Fruit fly (Drosophila melanogaster): Measurements from ENCODE around the gene Trpgamma.
A peak's percentile ranks its signal among the peaks of the same experiment; 100 is the strongest.

The Trpgamma gene

dm6 chr2L:16718446-16719173 is 42.1 kb upstream of the Trpgamma start:
- TF ChIP-seq pad (GFP tag; optimal IDR thresholded peaks at IDR 0.05) = no peak
- TF ChIP-seq cnc (optimal IDR thresholded peaks at IDR 0.05) = no peak
- TF ChIP-seq ovo (GFP tag; optimal IDR thresholded peaks at IDR 0.05) = no peak
- TF ChIP-seq tj (GFP tag; optimal IDR thresholded peaks at IDR 0.05) = no peak
- no peak for TF ChIP-seq CG14711 (tag; optimal IDR thresholded peaks at IDR 0.05)
- no peak for TF ChIP-seq CG1620 (GFP tag; optimal IDR thresholded peaks at IDR 0.05)
- TF ChIP-seq cic (GFP tag; optimal IDR thresholded peaks at IDR 0.05) = no peak

dm6 chr2L:16716771-16717170 is 40.3 kb upstream of the Trpgamma start:
- TF ChIP-seq CG14711 (tag; optimal IDR thresholded peaks at IDR 0.05) = peak; percentile 32
- no peak for TF ChIP-seq Crg-1 (GFP tag; optimal IDR thresholded peaks at IDR 0.05)
- TF ChIP-seq pad (GFP tag; optimal IDR thresholded peaks at IDR 0.05) = peak; percentile 9

DNA sequence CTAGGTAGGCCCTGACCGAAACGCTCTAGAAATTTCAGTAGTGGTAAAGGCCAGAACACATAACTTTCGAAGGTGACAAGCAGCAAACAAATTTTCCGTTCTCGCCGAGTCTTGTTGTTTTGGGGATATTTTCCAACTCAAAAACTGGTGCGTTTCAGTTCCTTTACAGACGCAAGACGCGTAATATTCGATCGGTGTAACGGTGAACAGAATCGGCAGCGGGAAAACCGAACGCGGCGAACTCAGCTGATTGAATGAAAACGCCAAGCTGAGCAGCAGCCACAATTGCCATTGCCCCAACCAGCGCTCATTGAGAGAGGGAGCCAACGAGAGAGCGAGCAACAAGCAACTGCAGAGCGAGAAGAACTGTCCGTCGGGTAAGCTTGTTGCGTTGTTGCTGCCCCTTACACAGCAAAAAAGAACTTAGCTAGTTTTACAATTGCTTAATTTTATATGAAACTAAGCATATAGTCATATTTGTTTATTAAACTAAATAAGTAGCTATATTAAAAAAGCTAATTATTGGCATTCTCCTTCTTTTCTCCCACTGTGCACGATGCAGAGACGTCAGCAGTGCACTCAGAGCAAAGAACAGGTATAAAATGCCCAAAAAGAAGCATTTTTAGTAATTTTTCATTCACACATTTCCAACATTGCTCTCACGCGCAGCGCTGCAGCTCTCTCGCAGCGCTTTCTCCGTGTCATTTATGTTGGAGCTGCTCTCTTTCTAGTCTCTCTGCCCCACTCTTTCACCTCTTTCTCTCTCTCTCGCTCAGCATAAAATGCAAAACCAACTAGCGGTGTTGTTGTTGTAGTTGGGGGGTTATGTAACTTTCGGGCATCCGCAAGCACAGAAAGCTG is 39.6 kb upstream of the Trpgamma start, which contains the start of the genes Cyt-c-d and CG31808:
TSS of gene Cyt-c-d (plus strand) at position 51 of the 861 bp plus-strand sequence.
TSS of gene CG31808 (minus strand) at position 355 of the 861 bp plus-strand sequence.
- TF ChIP-seq ovo (GFP tag; optimal IDR thresholded peaks at IDR 0.05) = no peak
- TF ChIP-seq CG11617 (GFP tag; optimal IDR thresholded peaks at IDR 0.05) = peak; percentile 83
- peak; percentile 70 for TF ChIP-seq Hr96 (GFP tag; optimal IDR thresholded peaks at IDR 0.05)
- peak; percentile 85 for TF ChIP-seq CG14711 (tag; optimal IDR thresholded peaks at IDR 0.05)
- peak; percentile 85 for TF ChIP-seq CG7045 (GFP tag; optimal IDR thresholded peaks at IDR 0.05)
- TF ChIP-seq Crg-1 (GFP tag; optimal IDR thresholded peaks at IDR 0.05) = peak; percentile 49
- peak; percentile 69 for TF ChIP-seq CG12768 (GFP tag; optimal IDR thresholded peaks at IDR 0.05)
- peak; percentile 83 for TF ChIP-seq tj (GFP tag; optimal IDR thresholded peaks at IDR 0.05)
- TF ChIP-seq pad (GFP tag; optimal IDR thresholded peaks at IDR 0.05) = peak; percentile 53
- TF ChIP-seq cic (GFP tag; optimal IDR thresholded peaks at IDR 0.05) = peak; percentile 68
- TF ChIP-seq toe (GFP tag; optimal IDR thresholded peaks at IDR 0.05) = peak; percentile 72
- peak; percentile 43 for TF ChIP-seq Mnt (GFP tag; optimal IDR thresholded peaks at IDR 0.05)
- peak; percentile 71 for TF ChIP-seq CG5204 (GFP tag; optimal IDR thresholded peaks at IDR 0.05)
- peak; percentile 34 for TF ChIP-seq CG1620 (GFP tag; optimal IDR thresholded peaks at IDR 0.05)
- no peak for TF ChIP-seq kay (GFP tag; ENCODE audit: borderline replicate concordance)
- peak; percentile 88 for TF ChIP-seq CG33017 (tag; optimal IDR thresholded peaks at IDR 0.05)
- TF ChIP-seq CG7101 (tag; optimal IDR thresholded peaks at IDR 0.05) = peak; percentile 89
- peak; percentile 49 for TF ChIP-seq Clk (GFP tag; optimal IDR thresholded peaks at IDR 0.05)
- no peak for TF ChIP-seq cnc (optimal IDR thresholded peaks at IDR 0.05)
- peak; percentile 88 for TF ChIP-seq bab1 (GFP tag; optimal IDR thresholded peaks at IDR 0.05)

DNA sequence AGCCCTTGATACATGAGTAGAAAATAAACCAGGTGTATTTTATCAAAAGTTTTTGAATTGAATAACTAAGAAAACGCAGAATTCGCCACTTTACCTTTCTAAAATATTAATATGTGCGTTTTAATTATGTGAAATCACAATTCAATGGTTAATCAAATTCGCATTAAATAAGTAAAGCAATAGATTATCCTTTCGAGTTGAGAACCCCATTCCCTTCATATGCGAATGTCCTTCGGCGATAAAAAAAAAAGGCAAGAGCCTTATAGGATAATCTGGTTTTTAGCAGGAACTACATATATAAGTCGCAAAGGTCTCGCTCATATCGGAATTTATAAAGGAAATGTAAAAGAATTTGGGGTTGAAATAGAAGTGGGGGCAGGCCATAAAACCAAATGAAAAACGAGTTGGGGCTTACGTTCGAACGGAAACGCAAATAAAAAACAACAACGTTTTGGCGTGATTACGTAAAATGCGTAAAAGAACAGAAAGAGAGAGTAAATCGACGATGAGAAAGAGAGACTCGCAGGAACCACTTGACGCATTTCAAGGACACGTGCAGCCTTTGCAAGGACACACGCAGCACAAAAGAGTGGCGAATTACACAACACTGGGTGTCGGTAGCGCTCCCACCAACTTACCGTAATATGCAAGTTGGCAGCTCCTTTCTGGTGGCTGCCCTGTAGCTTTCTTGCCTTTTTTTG is 38.8 kb upstream of the Trpgamma start:
- TF ChIP-seq Hr96 (GFP tag; optimal IDR thresholded peaks at IDR 0.05) = no peak
- peak; percentile 58 for TF ChIP-seq kay (GFP tag; ENCODE audit: borderline replicate concordance)

DNA sequence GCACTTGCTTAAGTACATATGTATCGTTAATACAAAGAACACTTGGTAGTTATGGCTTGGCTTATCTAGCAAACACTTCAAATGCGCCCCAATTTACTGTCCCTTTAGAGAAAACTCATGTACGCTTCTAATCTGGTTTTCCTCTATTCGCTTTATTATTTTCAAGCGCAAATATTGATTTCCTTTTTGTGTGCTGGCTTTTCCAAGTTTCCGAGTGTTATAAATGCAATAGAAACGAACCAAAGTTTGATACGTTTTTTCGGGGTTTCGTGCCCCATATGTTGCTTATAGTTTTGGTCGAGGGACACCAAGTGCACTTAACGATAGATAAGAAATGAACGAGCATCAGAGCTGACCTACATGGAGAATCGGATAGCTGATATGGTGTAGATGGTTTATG is 37.4 kb upstream of the Trpgamma start:
- TF ChIP-seq Hr96 (GFP tag; optimal IDR thresholded peaks at IDR 0.05) (no peak), tj (GFP tag; optimal IDR thresholded peaks at IDR 0.05) (no peak), bab1 (GFP tag; optimal IDR thresholded peaks at IDR 0.05) (no peak), CG1620 (GFP tag; optimal IDR thresholded peaks at IDR 0.05) (no peak)

- TF ChIP-seq CG7045 (GFP tag; optimal IDR thresholded peaks at IDR 0.05) (no peak), CG1620 (GFP tag; optimal IDR thresholded peaks at IDR 0.05) (no peak), CG7101 (tag; optimal IDR thresholded peaks at IDR 0.05) (no peak), CG5204 (GFP tag; optimal IDR thresholded peaks at IDR 0.05) (no peak), CG14711 (tag; optimal IDR thresholded peaks at IDR 0.05) (no peak), bab1 (GFP tag; optimal IDR thresholded peaks at IDR 0.05) (no peak), Crg-1 (GFP tag; optimal IDR thresholded peaks at IDR 0.05) (no peak), Hr96 (GFP tag; optimal IDR thresholded peaks at IDR 0.05) (no peak), CG33017 (tag; optimal IDR thresholded peaks at IDR 0.05) (no peak), CG11617 (GFP tag; optimal IDR thresholded peaks at IDR 0.05) (no peak)
Observed at dm6 chr2L:16711891-16712290, 35.4 kb upstream of the Trpgamma start.

dm6 chr2L:16710677-16711076 is 34.2 kb upstream of the Trpgamma start:
- TF ChIP-seq Crg-1 (GFP tag; optimal IDR thresholded peaks at IDR 0.05) (no peak), CG7101 (tag; optimal IDR thresholded peaks at IDR 0.05) (no peak), cnc (optimal IDR thresholded peaks at IDR 0.05) (no peak), tj (GFP tag; optimal IDR thresholded peaks at IDR 0.05) (no peak), ovo (GFP tag; optimal IDR thresholded peaks at IDR 0.05) (no peak), Mnt (GFP tag; optimal IDR thresholded peaks at IDR 0.05) (no peak)
